Fruit fly (Drosophila melanogaster) whole organism, embryonic: ENCODE results near the gene SMC1.

Experiments
- Antp ChIP-seq: fragments of 200-800 bp; sonication (Bioruptor generic); optimal IDR thresholded peaks from 3 replicates; lab custom pipeline; 2016; ENCODE audit warnings: missing biosample characterization, missing genetic modification characterization
- CG10321 ChIP-seq: fragments of 200-800 bp; sonication (Bioruptor generic); IDR thresholded peaks from 2 replicates; pipeline ENCODE4 v1.3.6; 2022; ENCODE audit warnings: missing biosample characterization, missing genetic modification characterization
- CG11093 ChIP-seq: fragments of 200-800 bp; sonication (Bioruptor generic); IDR thresholded peaks from 3 replicates; pipeline ENCODE4 v1.3.6; 2022; ENCODE audit warnings: missing biosample characterization, missing genetic modification characterization
- CG11504 ChIP-seq: fragments of 200-800 bp; sonication (Bioruptor generic); optimal IDR thresholded peaks from 3 replicates; lab custom pipeline; 2019; ENCODE audit warnings: missing biosample characterization, mild to moderate bottlenecking, missing genetic modification characterization, moderate library complexity
- CG11695 ChIP-seq: fragments of 200-800 bp; sonication (Bioruptor generic); IDR thresholded peaks from 3 replicates; pipeline ENCODE4 v1.3.6; 2022; ENCODE audit warnings: missing biosample characterization, missing genetic modification characterization
- CG12299 ChIP-seq: fragments of 200-800 bp; sonication (Bioruptor generic); optimal IDR thresholded peaks from 2 replicates; lab custom pipeline; 2018; ENCODE audit warnings: missing biosample characterization, mild to moderate bottlenecking, missing genetic modification characterization
- CG12744 ChIP-seq: fragments of 200-800 bp; sonication (Bioruptor generic); optimal IDR thresholded peaks from 2 replicates; lab custom pipeline; 2016; ENCODE audit warnings: missing biosample characterization, missing genetic modification characterization
- CG14050 ChIP-seq: fragments of 200-800 bp; sonication (Bioruptor generic); IDR thresholded peaks from 3 replicates; pipeline ENCODE4 v1.3.6; 2022; ENCODE audit warnings: missing biosample characterization, missing genetic modification characterization
- CG2678 ChIP-seq: fragments of 200-800 bp; sonication (Bioruptor generic); optimal IDR thresholded peaks from 3 replicates; lab custom pipeline; 2019; ENCODE audit warnings: missing biosample characterization, mild to moderate bottlenecking, missing genetic modification characterization, moderate library complexity
- CG2875 ChIP-seq: fragments of 200-800 bp; sonication (Bioruptor generic); optimal IDR thresholded peaks from 2 replicates; lab custom pipeline; 2017; ENCODE audit warnings: missing biosample characterization, mild to moderate bottlenecking, missing genetic modification characterization, missing genetic modification reagents
- CG31224 ChIP-seq: fragments of 200-800 bp; sonication (Bioruptor generic); IDR thresholded peaks from 2 replicates; pipeline ENCODE4 v1.3.6; 2022; ENCODE audit warnings: missing biosample characterization, missing genetic modification characterization
- CG3407 ChIP-seq: fragments of 200-800 bp; sonication (Bioruptor generic); optimal IDR thresholded peaks from 2 replicates; lab custom pipeline; 2018; ENCODE audit warnings: missing biosample characterization, mild to moderate bottlenecking, missing genetic modification characterization
- CG6175 ChIP-seq: fragments of 200-800 bp; sonication (Bioruptor generic); IDR thresholded peaks from 3 replicates; pipeline ENCODE4 v1.3.6; 2022; ENCODE audit warnings: missing biosample characterization, missing genetic modification characterization
- CG7357 ChIP-seq: fragments of 200-800 bp; sonication (Bioruptor generic); IDR thresholded peaks from 3 replicates; pipeline ENCODE4 v1.3.6; 2022; ENCODE audit warnings: missing biosample characterization, missing genetic modification characterization
- CG8924 ChIP-seq: fragments of 200-800 bp; optimal IDR thresholded peaks from 3 replicates; lab custom pipeline; 2019; ENCODE audit warnings: missing biosample characterization, mild to moderate bottlenecking, missing genetic modification characterization, moderate library complexity
- CG9437 ChIP-seq: fragments of 200-800 bp; sonication (Bioruptor generic); optimal IDR thresholded peaks from 2 replicates; lab custom pipeline; 2018; ENCODE audit warnings: missing biosample characterization, mild to moderate bottlenecking, missing genetic modification characterization
- CHES-1-like ChIP-seq: fragments of 200-800 bp; sonication (Bioruptor generic); optimal IDR thresholded peaks from 2 replicates; lab custom pipeline; 2016; ENCODE audit warnings: missing biosample characterization, missing genetic modification characterization
- D19A ChIP-seq: fragments of 200-800 bp; optimal IDR thresholded peaks from 3 replicates; lab custom pipeline; 2019; ENCODE audit warnings: missing biosample characterization, mild to moderate bottlenecking, missing genetic modification characterization, moderate library complexity
- Dbx ChIP-seq: fragments of 200-800 bp; sonication (Bioruptor generic); IDR thresholded peaks from 3 replicates; pipeline ENCODE4 v1.3.6; 2022; ENCODE audit warnings: missing biosample characterization, missing genetic modification characterization
- Gug ChIP-seq: fragments of 200-800 bp; sonication (Bioruptor generic); IDR thresholded peaks from 4 replicates; pipeline ENCODE4 v1.3.6; 2022; ENCODE audit warnings: missing biosample characterization, missing genetic modification characterization
- Hand ChIP-seq: fragments of 200-800 bp; sonication (Bioruptor generic); optimal IDR thresholded peaks from 2 replicates; lab custom pipeline; 2017; ENCODE audit warnings: mild to moderate bottlenecking, missing biosample characterization, missing genetic modification reagents, missing genetic modification characterization
- Jarid2 ChIP-seq: fragments of 200-800 bp; sonication (Bioruptor generic); optimal IDR thresholded peaks from 3 replicates; lab custom pipeline; 2017; ENCODE audit warnings: mild to moderate bottlenecking, missing biosample characterization, missing genetic modification reagents, missing genetic modification characterization
- Max ChIP-seq: fragments of 200-800 bp; sonication (Bioruptor generic); optimal IDR thresholded peaks from 2 replicates; lab custom pipeline; 2016; ENCODE audit warnings: missing biosample characterization, mild to moderate bottlenecking, missing genetic modification characterization
- Med ChIP-seq: fragments of 200-800 bp; sonication (Bioruptor generic); peaks from one replicate; lab custom pipeline; 2016; ENCODE audit warnings: missing biosample characterization, missing genetic modification characterization, mild to moderate bottlenecking, inconsistent platforms, moderate library complexity
- NC2α ChIP-seq: fragments of 200-800 bp; sonication (Bioruptor generic); optimal IDR thresholded peaks from 2 replicates; lab custom pipeline; 2016; ENCODE audit warnings: missing biosample characterization, missing genetic modification characterization
- Pdp1 ChIP-seq, 2 experiments: fragments of 200-800 bp; sonication (Bioruptor generic); optimal IDR thresholded peaks; 3 replicates each; lab custom pipeline; 2016; ENCODE audit warnings: missing biosample characterization in 2 of 2, missing genetic modification characterization in 2 of 2, mild to moderate bottlenecking in 1 of 2, moderate library complexity in 1 of 2
- Poxn ChIP-seq: fragments of 200-800 bp; sonication (Bioruptor generic); IDR thresholded peaks from 2 replicates; pipeline ENCODE4 v1.3.6; 2022; ENCODE audit warnings: missing biosample characterization, missing genetic modification characterization
- Scr ChIP-seq: fragments of 200-800 bp; sonication (Bioruptor generic); IDR thresholded peaks from 2 replicates; pipeline ENCODE4 v1.3.6; 2022; ENCODE audit warnings: missing biosample characterization, missing genetic modification characterization; ENCODE audit not compliant: partially characterized antibody
- Trl ChIP-seq, 3 experiments: fragments of >200 bp in 2 of 3; fragments of 200-800 bp in 1 of 3; sonication (Bioruptor generic) in 1 of 3; optimal IDR thresholded peaks; 2 replicates in 1 of 3; 3 replicates in 2 of 3; lab custom pipeline; 2016 to 2017; ENCODE audit warnings: missing biosample characterization in 1 of 3, missing genetic modification characterization in 1 of 3
- ara ChIP-seq: fragments of 200-800 bp; sonication (Bioruptor generic); IDR thresholded peaks from 2 replicates; pipeline ENCODE4 v1.3.6; 2022; ENCODE audit warnings: missing biosample characterization, missing genetic modification characterization
- ase ChIP-seq: fragments of 200-800 bp; sonication (Bioruptor generic); IDR thresholded peaks from 3 replicates; pipeline ENCODE4 v1.3.6; 2022; ENCODE audit warnings: missing biosample characterization, missing genetic modification characterization
- az2 ChIP-seq: fragments of 200-800 bp; sonication (Bioruptor generic); optimal IDR thresholded peaks from 3 replicates; lab custom pipeline; 2016; ENCODE audit warnings: missing biosample characterization, missing genetic modification characterization
- bbx ChIP-seq: fragments of 200-800 bp; sonication (Bioruptor generic); IDR thresholded peaks from 2 replicates; pipeline ENCODE4 v1.3.6; 2022; ENCODE audit warnings: missing biosample characterization, missing genetic modification characterization; ENCODE audit not compliant: partially characterized antibody
- bowl ChIP-seq: fragments of 200-800 bp; sonication (Bioruptor generic); IDR thresholded peaks from 2 replicates; pipeline ENCODE4 v1.3.6; 2022; ENCODE audit warnings: missing biosample characterization, missing genetic modification characterization
- btn ChIP-seq: fragments of 200-800 bp; sonication (Bioruptor generic); optimal IDR thresholded peaks from 2 replicates; lab custom pipeline; 2016; ENCODE audit warnings: missing biosample characterization, missing genetic modification characterization
- chinmo ChIP-seq: fragments of 200-800 bp; sonication (Bioruptor generic); IDR thresholded peaks from 4 replicates; pipeline ENCODE4 v1.3.6; 2022; ENCODE audit warnings: missing biosample characterization, missing genetic modification characterization; ENCODE audit not compliant: partially characterized antibody
- dan ChIP-seq: fragments of 200-800 bp; sonication (Bioruptor generic); IDR thresholded peaks from 2 replicates; pipeline ENCODE4 v1.3.6; 2022; ENCODE audit warnings: missing biosample characterization, missing genetic modification characterization
- dmrt11E ChIP-seq: fragments of 200-800 bp; sonication (Bioruptor generic); optimal IDR thresholded peaks from 3 replicates; lab custom pipeline; 2018; ENCODE audit warnings: missing biosample characterization, mild to moderate bottlenecking, missing genetic modification characterization, moderate library complexity
- ems ChIP-seq: fragments of 200-800 bp; sonication (Bioruptor generic); optimal IDR thresholded peaks from 3 replicates; lab custom pipeline; 2016; ENCODE audit warnings: missing biosample characterization, missing genetic modification characterization
- fd102C ChIP-seq: fragments of 200-800 bp; sonication (Bioruptor generic); optimal IDR thresholded peaks from 2 replicates; lab custom pipeline; 2018; ENCODE audit warnings: missing biosample characterization, mild to moderate bottlenecking, missing genetic modification characterization, moderate library complexity
- gcm ChIP-seq: fragments of 200-800 bp; sonication (Bioruptor generic); optimal IDR thresholded peaks from 2 replicates; lab custom pipeline; 2019; ENCODE audit warnings: missing biosample characterization, mild to moderate bottlenecking, missing genetic modification characterization, moderate library complexity
- gcm2 ChIP-seq: fragments of 200-800 bp; sonication (Bioruptor generic); optimal IDR thresholded peaks from 2 replicates; lab custom pipeline; 2016; ENCODE audit warnings: missing biosample characterization, missing genetic modification characterization
- gro ChIP-seq: fragments of 200-800 bp; sonication (Bioruptor generic); optimal IDR thresholded peaks from 2 replicates; lab custom pipeline; 2016; ENCODE audit warnings: missing biosample characterization, missing genetic modification characterization
- hbn ChIP-seq: fragments of 200-800 bp; sonication (Bioruptor generic); IDR thresholded peaks from 2 replicates; pipeline ENCODE4 v1.3.6; 2022; ENCODE audit warnings: missing biosample characterization, missing genetic modification characterization; ENCODE audit not compliant: partially characterized antibody
- ken ChIP-seq: fragments of 200-800 bp; sonication (Bioruptor generic); IDR thresholded peaks from 3 replicates; pipeline ENCODE4 v1.3.6; 2022; ENCODE audit warnings: missing biosample characterization, missing genetic modification characterization
- knrl ChIP-seq: fragments of 200-800 bp; sonication (Bioruptor generic); IDR thresholded peaks from 3 replicates; pipeline ENCODE4 v1.3.6; 2022; ENCODE audit warnings: missing biosample characterization, missing genetic modification characterization; ENCODE audit not compliant: partially characterized antibody
- luna ChIP-seq: fragments of 200-800 bp; sonication (Bioruptor generic); optimal IDR thresholded peaks from 2 replicates; lab custom pipeline; 2016; ENCODE audit warnings: missing biosample characterization, missing genetic modification characterization
- org-1 ChIP-seq: fragments of 200-800 bp; sonication (Bioruptor generic); optimal IDR thresholded peaks from 2 replicates; lab custom pipeline; 2017; ENCODE audit warnings: missing biosample characterization, missing genetic modification characterization
- pzg ChIP-seq: fragments of 200-800 bp; sonication (Bioruptor generic); optimal IDR thresholded peaks from 3 replicates; lab custom pipeline; 2018; ENCODE audit warnings: missing biosample characterization, mild to moderate bottlenecking, missing genetic modification characterization, moderate library complexity
- row ChIP-seq: fragments of 200-800 bp; sonication (Bioruptor generic); IDR thresholded peaks from 3 replicates; pipeline ENCODE4 v1.3.6; 2022; ENCODE audit warnings: missing biosample characterization, missing genetic modification characterization
- zen2 ChIP-seq: fragments of 200-800 bp; sonication (Bioruptor generic); IDR thresholded peaks from 3 replicates; pipeline ENCODE4 v1.3.6; 2022; ENCODE audit warnings: missing biosample characterization, missing genetic modification characterization; ENCODE audit not compliant: partially characterized antibody

SMC1 gene

dm6 chr3R:24057188-24057587, 899 bp upstream of the SMC1 start, which contains the start of gene Hsp68 (continued):
- no peak for TF ChIP-seq Pdp1 (GFP tag; optimal IDR thresholded peaks at IDR 0.05; lab: Kevin White, UChicago)
- TF ChIP-seq CG9437 (GFP tag; lab: Kevin White, UChicago): no peak
- no peak for TF ChIP-seq ems (GFP tag; lab: Kevin White, UChicago)
- TF ChIP-seq Gug (GFP tag; lab: Robert Waterston, UW): no peak
- peak; percentile 25; the same call in 1 of the 2 replicates for TF ChIP-seq hbn
- TF ChIP-seq org-1 (GFP tag; lab: Kevin White, UChicago): no peak
- TF ChIP-seq CG11695 (GFP tag; lab: Robert Waterston, UW): 0 out of 3 replicates have a peak, but pooled peaks have one; percentile 11
- peak; percentile 89 for TF ChIP-seq NC2α (GFP tag; lab: Kevin White, UChicago)
- TF ChIP-seq Trl (optimal IDR thresholded peaks at IDR 0.05; lab: Kevin White, UChicago): no peak
- no peak for TF ChIP-seq Trl (GFP tag; optimal IDR thresholded peaks at IDR 0.05; lab: Kevin White, UChicago)
- TF ChIP-seq ken: no peak
- no peak for TF ChIP-seq CHES-1-like (GFP tag; lab: Kevin White, UChicago)
- no peak for TF ChIP-seq az2
- TF ChIP-seq dan (GFP tag; lab: Robert Waterston, UW): no peak
- TF ChIP-seq zen2 (GFP tag; lab: Robert Waterston, UW): peak; percentile 39; the same call in 1 of the 3 replicates
- no peak for TF ChIP-seq Jarid2 (GFP tag; lab: Kevin White, UChicago)
- no peak for TF ChIP-seq luna
- TF ChIP-seq chinmo (GFP tag; lab: Robert Waterston, UW): peak; percentile 56; the same call in 1 of the 4 replicates
- no peak for TF ChIP-seq CG14050 (GFP tag; lab: Robert Waterston, UW)
- TF ChIP-seq gro (GFP tag; lab: Kevin White, UChicago): no peak
- TF ChIP-seq gcm2 (GFP tag; lab: Kevin White, UChicago): no peak
- no peak for TF ChIP-seq CG6175
- no peak for TF ChIP-seq ase
- TF ChIP-seq Hand (GFP tag; lab: Kevin White, UChicago): no peak
- peak; percentile 15 for TF ChIP-seq pzg (GFP tag; lab: Kevin White, UChicago)
- TF ChIP-seq Poxn (GFP tag; lab: Robert Waterston, UW): no peak
- TF ChIP-seq CG2678 (tag; lab: Kevin White, UChicago): no peak
- peak; percentile 38 for TF ChIP-seq D19A (tag; lab: Kevin White, UChicago)
- TF ChIP-seq Med (GFP tag; lab: Kevin White, UChicago): peak; percentile 81
- TF ChIP-seq fd102C (GFP tag; lab: Kevin White, UChicago): no peak
- no peak for TF ChIP-seq dmrt11E
- peak; percentile 34 for TF ChIP-seq CG8924 (tag; lab: Kevin White, UChicago)
- TF ChIP-seq CG31224 (GFP tag; lab: Robert Waterston, UW): no peak
- no peak for TF ChIP-seq row (GFP tag; lab: Robert Waterston, UW)
- no peak; the same call in 2 of the 3 replicates for TF ChIP-seq knrl
- no peak for TF ChIP-seq CG11093 (GFP tag; lab: Robert Waterston, UW)
- no peak for TF ChIP-seq Antp
- no peak for TF ChIP-seq CG11504 (tag; lab: Kevin White, UChicago)
- TF ChIP-seq Scr (GFP tag; lab: Robert Waterston, UW): no peak
- TF ChIP-seq gcm (GFP tag; lab: Kevin White, UChicago): peak; percentile 40
- TF ChIP-seq btn: no peak
- TF ChIP-seq CG10321 (GFP tag; lab: Robert Waterston, UW): peak; percentile 97
- no peak for TF ChIP-seq Max (GFP tag; lab: Kevin White, UChicago)
- no peak for TF ChIP-seq CG2875 (GFP tag; lab: Kevin White, UChicago)
- no peak for TF ChIP-seq bowl
- TF ChIP-seq ara (GFP tag; lab: Robert Waterston, UW): no peak
- TF ChIP-seq bbx (GFP tag; lab: Robert Waterston, UW): peak; percentile 69; the same call in 1 of the 2 replicates
- no peak for TF ChIP-seq CG12744
- TF ChIP-seq CG7357: no peak
- TF ChIP-seq CG3407 (GFP tag; lab: Kevin White, UChicago): no peak
- no peak for TF ChIP-seq CG12299
- TF ChIP-seq Dbx (GFP tag; lab: Robert Waterston, UW): no peak
